Fruit fly (Drosophila melanogaster) whole organism, prepupa: ENCODE measurements around the gene cbt.

Experiments used
- Blimp-1 ChIP-seq: fragments of 200-800 bp; sonication (Bioruptor generic); optimal IDR thresholded peaks from 3 replicates; lab custom pipeline; 2017; ENCODE audit warnings: missing biosample characterization, missing genetic modification characterization, mild to moderate bottlenecking, moderate library complexity, missing genetic modification reagents
- CG10631 ChIP-seq: fragments of 200-800 bp; sonication (Bioruptor generic); optimal IDR thresholded peaks from 2 replicates; lab custom pipeline; 2016; ENCODE audit warnings: missing biosample characterization, missing genetic modification characterization
- CG10669 ChIP-seq: fragments of 200-800 bp; sonication (Bioruptor generic); optimal IDR thresholded peaks from 3 replicates; lab custom pipeline; 2018; ENCODE audit warnings: missing biosample characterization, mild to moderate bottlenecking, missing genetic modification characterization, moderate library complexity
- CG11762 ChIP-seq: fragments of 200-800 bp; sonication (Bioruptor generic); optimal IDR thresholded peaks from 3 replicates; lab custom pipeline; 2016; ENCODE audit warnings: missing biosample characterization, missing genetic modification characterization; ENCODE audit not compliant: insufficient read depth
- CG11902 ChIP-seq: fragments of 200-800 bp; sonication (Bioruptor generic); optimal IDR thresholded peaks from 3 replicates; lab custom pipeline; 2016; ENCODE audit warnings: missing biosample characterization, missing genetic modification characterization
- CG15336 ChIP-seq: fragments of 200-800 bp; sonication (Bioruptor generic); IDR thresholded peaks from 2 replicates; pipeline ENCODE4 v1.3.6; 2022; ENCODE audit warnings: missing biosample characterization, missing genetic modification characterization
- CG1621 ChIP-seq: fragments of 200-800 bp; sonication (Bioruptor generic); optimal IDR thresholded peaks from 3 replicates; lab custom pipeline; 2018; ENCODE audit warnings: missing biosample characterization, mild to moderate bottlenecking, missing genetic modification characterization
- CG3032 ChIP-seq: fragments of 200-800 bp; optimal IDR thresholded peaks from 2 replicates; lab custom pipeline; 2019; ENCODE audit warnings: missing biosample characterization, mild to moderate bottlenecking, missing genetic modification characterization, moderate library complexity
- CG31627 ChIP-seq: fragments of 200-800 bp; sonication (Bioruptor generic); optimal IDR thresholded peaks from 3 replicates; lab custom pipeline; 2016; ENCODE audit warnings: missing biosample characterization, missing genetic modification characterization
- CG32006 ChIP-seq: fragments of 200-800 bp; sonication (Bioruptor generic); optimal IDR thresholded peaks from 3 replicates; lab custom pipeline; 2017; ENCODE audit warnings: missing biosample characterization, mild to moderate bottlenecking, missing genetic modification characterization
- CG34406 ChIP-seq: fragments of 200-800 bp; sonication (Bioruptor generic); optimal IDR thresholded peaks from 3 replicates; lab custom pipeline; 2016; ENCODE audit warnings: missing biosample characterization, missing genetic modification characterization
- CG3919 ChIP-seq: fragments of 200-800 bp; sonication (Bioruptor generic); optimal IDR thresholded peaks from 3 replicates; lab custom pipeline; 2016; ENCODE audit warnings: missing biosample characterization, missing genetic modification characterization
- CG4318 ChIP-seq: fragments of 200-800 bp; sonication (Bioruptor generic); optimal IDR thresholded peaks from 3 replicates; lab custom pipeline; 2017; ENCODE audit warnings: missing biosample characterization, mild to moderate bottlenecking, missing genetic modification characterization
- CG6163 ChIP-seq: fragments of 200-800 bp; sonication (Bioruptor generic); IDR thresholded peaks from 3 replicates; pipeline ENCODE4 v1.3.6; 2022; ENCODE audit warnings: missing biosample characterization, missing genetic modification characterization
- CG6276 ChIP-seq: fragments of 200-800 bp; sonication (Bioruptor generic); optimal IDR thresholded peaks from 2 replicates; lab custom pipeline; 2017; ENCODE audit warnings: missing biosample characterization, mild to moderate bottlenecking, missing genetic modification characterization
- CG6792 ChIP-seq: fragments of 200-800 bp; sonication (Bioruptor generic); optimal IDR thresholded peaks from 3 replicates; lab custom pipeline; 2016; ENCODE audit warnings: missing biosample characterization, missing genetic modification characterization
- CG6854 ChIP-seq: fragments of 200-800 bp; sonication (Bioruptor generic); optimal IDR thresholded peaks from 2 replicates; lab custom pipeline; 2017; ENCODE audit warnings: missing biosample characterization, mild to moderate bottlenecking, missing genetic modification characterization
- CG7368 ChIP-seq: fragments of 200-800 bp; sonication (Bioruptor generic); optimal IDR thresholded peaks from 3 replicates; lab custom pipeline; 2016; ENCODE audit warnings: missing biosample characterization, missing genetic modification characterization
- CG8119 ChIP-seq: fragments of 200-800 bp; sonication (Bioruptor generic); IDR thresholded peaks from 3 replicates; pipeline ENCODE4 v1.3.6; 2022; ENCODE audit warnings: missing biosample characterization, missing genetic modification characterization
- CG8319 ChIP-seq: fragments of 200-800 bp; sonication (Bioruptor generic); optimal IDR thresholded peaks from 3 replicates; lab custom pipeline; 2016; ENCODE audit warnings: missing biosample characterization, missing genetic modification characterization
- CG8632 ChIP-seq: fragments of 200-800 bp; sonication (Bioruptor generic); optimal IDR thresholded peaks from 3 replicates; lab custom pipeline; 2016; ENCODE audit warnings: missing biosample characterization, missing genetic modification characterization
- CG9139 ChIP-seq: fragments of 200-800 bp; sonication (Bioruptor generic); optimal IDR thresholded peaks from 3 replicates; lab custom pipeline; 2017; ENCODE audit warnings: missing biosample characterization, mild to moderate bottlenecking, missing genetic modification characterization
- Eip78C ChIP-seq: fragments of 200-800 bp; sonication (Bioruptor generic); peaks from one replicate; lab custom pipeline; 2016; ENCODE audit warnings: missing biosample characterization, missing genetic modification characterization
- Eip93F ChIP-seq: fragments of 200-800 bp; sonication (Bioruptor generic); optimal IDR thresholded peaks from 2 replicates; lab custom pipeline; 2016; ENCODE audit warnings: missing biosample characterization, mild to moderate bottlenecking, missing genetic modification characterization
- Ets96B ChIP-seq: fragments of 200-800 bp; optimal IDR thresholded peaks from 2 replicates; lab custom pipeline; 2019; ENCODE audit warnings: missing biosample characterization, mild to moderate bottlenecking, missing genetic modification characterization, moderate library complexity
- Gug ChIP-seq: fragments of 200-800 bp; sonication (Bioruptor generic); IDR thresholded peaks from 2 replicates; pipeline ENCODE4 v1.3.6; 2022; ENCODE audit warnings: missing biosample characterization, missing genetic modification characterization
- Hr38 ChIP-seq: sonication (Bioruptor generic); optimal IDR thresholded peaks from 2 replicates; lab custom pipeline; 2016; ENCODE audit warnings: missing biosample characterization, missing genetic modification characterization
- Hr4 ChIP-seq: fragments of 200-800 bp; sonication (Bioruptor generic); optimal IDR thresholded peaks from 3 replicates; lab custom pipeline; 2016; ENCODE audit warnings: missing biosample characterization, missing genetic modification characterization
- Met ChIP-seq: fragments of 200-800 bp; sonication (Bioruptor generic); optimal IDR thresholded peaks from 3 replicates; lab custom pipeline; 2016; ENCODE audit warnings: missing biosample characterization, missing genetic modification characterization
- OdsH ChIP-seq: fragments of 200-800 bp; sonication (Bioruptor generic); optimal IDR thresholded peaks from 3 replicates; lab custom pipeline; 2016; ENCODE audit warnings: missing biosample characterization, missing genetic modification characterization
- Smox ChIP-seq: fragments of 200-800 bp; sonication (Bioruptor generic); optimal IDR thresholded peaks from 3 replicates; lab custom pipeline; 2016; ENCODE audit warnings: missing biosample characterization, missing genetic modification characterization
- Sox102F ChIP-seq: fragments of 200-800 bp; sonication (Bioruptor generic); optimal IDR thresholded peaks from 2 replicates; lab custom pipeline; 2016; ENCODE audit warnings: missing biosample characterization, mild to moderate bottlenecking, missing genetic modification characterization
- Sox14 ChIP-seq: fragments of 200-800 bp; sonication (Bioruptor generic); optimal IDR thresholded peaks from 3 replicates; lab custom pipeline; 2016; ENCODE audit warnings: missing biosample characterization, missing genetic modification characterization
- Sox15 ChIP-seq: fragments of 200-800 bp; sonication (Bioruptor generic); optimal IDR thresholded peaks from 3 replicates; lab custom pipeline; 2016; ENCODE audit warnings: missing biosample characterization, missing genetic modification characterization
- achi ChIP-seq: fragments of 200-800 bp; sonication (Bioruptor generic); optimal IDR thresholded peaks from 3 replicates; lab custom pipeline; 2016; ENCODE audit warnings: missing biosample characterization, missing genetic modification characterization
- dac ChIP-seq: fragments of 200-800 bp; sonication (Bioruptor generic); optimal IDR thresholded peaks from 2 replicates; lab custom pipeline; 2017; ENCODE audit warnings: missing biosample characterization, mild to moderate bottlenecking, missing genetic modification characterization
- dsx ChIP-seq: fragments of 200-800 bp; optimal IDR thresholded peaks from 3 replicates; lab custom pipeline; 2019; ENCODE audit warnings: missing biosample characterization, mild to moderate bottlenecking, missing genetic modification characterization, moderate library complexity; ENCODE audit not compliant: poor library complexity, severe bottlenecking
- eg ChIP-seq: fragments of 200-800 bp; sonication (Bioruptor generic); IDR thresholded peaks from 3 replicates; pipeline ENCODE4 v1.3.6; 2022; ENCODE audit warnings: missing biosample characterization, missing genetic modification characterization
- esn ChIP-seq: fragments of 200-800 bp; sonication (Bioruptor generic); optimal IDR thresholded peaks from 2 replicates; lab custom pipeline; 2016; ENCODE audit warnings: missing biosample characterization, mild to moderate bottlenecking, missing genetic modification characterization, moderate library complexity
- fd59A ChIP-seq: fragments of 200-800 bp; sonication (Bioruptor generic); optimal IDR thresholded peaks from 2 replicates; lab custom pipeline; 2017; ENCODE audit warnings: missing biosample characterization, mild to moderate bottlenecking, missing genetic modification characterization, missing genetic modification reagents
- fkh ChIP-seq: fragments of 200-800 bp; sonication (Bioruptor generic); optimal IDR thresholded peaks from 3 replicates; lab custom pipeline; 2017; ENCODE audit warnings: missing biosample characterization, mild to moderate bottlenecking, missing genetic modification characterization, moderate library complexity
- net ChIP-seq: fragments of 200-800 bp; sonication (Bioruptor generic); optimal IDR thresholded peaks from 3 replicates; lab custom pipeline; 2016; ENCODE audit warnings: missing biosample characterization, missing genetic modification characterization
- pdm3 ChIP-seq: fragments of 200-800 bp; sonication (Bioruptor generic); optimal IDR thresholded peaks from 3 replicates; lab custom pipeline; 2016; ENCODE audit warnings: missing biosample characterization, missing genetic modification characterization
- spab ChIP-seq: fragments of 200-800 bp; sonication (Bioruptor generic); optimal IDR thresholded peaks from 2 replicates; lab custom pipeline; 2017; ENCODE audit warnings: missing biosample characterization, mild to moderate bottlenecking, missing genetic modification characterization, missing genetic modification reagents
- ss ChIP-seq, 2 experiments: fragments of 200-800 bp; sonication (Bioruptor generic); optimal IDR thresholded peaks; 2 replicates in 1 of 2; 3 replicates in 1 of 2; lab custom pipeline; 2017 to 2018; ENCODE audit warnings: mild to moderate bottlenecking in 2 of 2, missing biosample characterization in 2 of 2, missing genetic modification characterization in 2 of 2, moderate library complexity in 1 of 2
- svp ChIP-seq: fragments of 200-800 bp; sonication (Bioruptor generic); peaks from one replicate; lab custom pipeline; 2016; ENCODE audit warnings: missing biosample characterization, missing genetic modification characterization
- topi ChIP-seq: fragments of 200-800 bp; sonication (Bioruptor generic); optimal IDR thresholded peaks from 3 replicates; lab custom pipeline; 2016; ENCODE audit warnings: missing biosample characterization, missing genetic modification characterization
- vri ChIP-seq: fragments of 200-800 bp; sonication (Bioruptor generic); optimal IDR thresholded peaks from 3 replicates; lab custom pipeline; 2016; ENCODE audit warnings: missing biosample characterization, mild to moderate bottlenecking, missing genetic modification characterization

Gene cbt

dm6 chr2L:472073-472590 lies 7.4 kb downstream of the cbt start, which contains the start of gene CG4297 (continued):
- TF ChIP-seq Met (GFP tag; lab: Kevin White, UChicago): peak; percentile 72
- peak; percentile 77 for TF ChIP-seq Ets96B (tag; lab: Kevin White, UChicago)
- TF ChIP-seq Hr4 (GFP tag; lab: Kevin White, UChicago): peak; percentile 93
- no peak for TF ChIP-seq eg
- TF ChIP-seq CG1621 (tag; lab: Kevin White, UChicago): peak; percentile 80
- peak; percentile 69 for TF ChIP-seq vri (GFP tag; lab: Kevin White, UChicago)
- TF ChIP-seq CG32006 (GFP tag; lab: Kevin White, UChicago): peak; percentile 90
- peak; percentile 85 for TF ChIP-seq CG6276 (GFP tag; lab: Kevin White, UChicago)
- peak; percentile 50 for TF ChIP-seq Blimp-1 (GFP tag; lab: Kevin White, UChicago)
- TF ChIP-seq CG3919 (GFP tag; lab: Kevin White, UChicago): peak; percentile 84
- peak; percentile 62 for TF ChIP-seq CG6854 (GFP tag; lab: Kevin White, UChicago)

- TF ChIP-seq CG8119 (GFP tag; lab: Robert Waterston, UW): no peak
- peak; percentile 65 for TF ChIP-seq CG6276 (GFP tag; lab: Kevin White, UChicago)
- peak; percentile 43 for TF ChIP-seq CG3919 (GFP tag; lab: Kevin White, UChicago)
- peak; percentile 48 for TF ChIP-seq Smox (GFP tag; lab: Kevin White, UChicago)
- no peak for TF ChIP-seq CG31627 (GFP tag; lab: Kevin White, UChicago)
- TF ChIP-seq spab (GFP tag; lab: Kevin White, UChicago): no peak
- no peak for TF ChIP-seq Eip93F
- peak; percentile 35 for TF ChIP-seq CG34406 (GFP tag; lab: Kevin White, UChicago)
- no peak for TF ChIP-seq CG11902 (GFP tag; lab: Kevin White, UChicago)
- peak; percentile 51 for TF ChIP-seq CG8632 (GFP tag; lab: Kevin White, UChicago)
- TF ChIP-seq CG6854 (GFP tag; lab: Kevin White, UChicago): no peak
- TF ChIP-seq CG9139 (GFP tag; lab: Kevin White, UChicago): peak; percentile 2
- peak; percentile 73 for TF ChIP-seq OdsH (GFP tag; lab: Kevin White, UChicago)
- peak; percentile 47 for TF ChIP-seq Hr4 (GFP tag; lab: Kevin White, UChicago)
- no peak for TF ChIP-seq CG15336 (GFP tag; lab: Robert Waterston, UW)
- peak; percentile 47 for TF ChIP-seq achi (GFP tag; lab: Kevin White, UChicago)
- TF ChIP-seq CG7368 (GFP tag; lab: Kevin White, UChicago): peak; percentile 16
- peak; percentile 33 for TF ChIP-seq Sox15
- TF ChIP-seq Sox14 (GFP tag; lab: Kevin White, UChicago): no peak
- TF ChIP-seq Hr38: no peak
- TF ChIP-seq net (GFP tag; lab: Kevin White, UChicago): peak; percentile 41
- no peak for TF ChIP-seq CG1621 (tag; lab: Kevin White, UChicago)
- no peak for TF ChIP-seq fkh (GFP tag; lab: Kevin White, UChicago)
- TF ChIP-seq esn: peak; percentile 62
- peak; percentile 36 for TF ChIP-seq fd59A (GFP tag; lab: Kevin White, UChicago)
- peak; percentile 7 for TF ChIP-seq CG4318 (GFP tag; lab: Kevin White, UChicago)
- TF ChIP-seq Sox102F (GFP tag; lab: Kevin White, UChicago): peak; percentile 25
- TF ChIP-seq Eip78C: peak; percentile 87
- peak; percentile 62 for TF ChIP-seq CG10631 (GFP tag; lab: Kevin White, UChicago)
- TF ChIP-seq CG11762: peak; percentile 49
- TF ChIP-seq topi (GFP tag; lab: Kevin White, UChicago): peak; percentile 34
- peak; percentile 46 for TF ChIP-seq svp (GFP tag; lab: Kevin White, UChicago)
- TF ChIP-seq CG6792 (GFP tag; lab: Kevin White, UChicago): peak; percentile 49
- peak; percentile 81; the same call in 2 of the 3 replicates for TF ChIP-seq CG6163
- TF ChIP-seq ss (GFP tag; optimal IDR thresholded peaks at IDR 0.05; lab: Kevin White, UChicago): peak; percentile 48 to 69
- no peak for TF ChIP-seq Gug
- TF ChIP-seq CG8319 (GFP tag; lab: Kevin White, UChicago): peak; percentile 29
- TF ChIP-seq dsx: peak; percentile 43
- peak; percentile 44 for TF ChIP-seq CG3032 (tag; lab: Kevin White, UChicago)
- peak; percentile 79 for TF ChIP-seq eg
- TF ChIP-seq pdm3: peak; percentile 46
- TF ChIP-seq CG10669 (GFP tag; lab: Kevin White, UChicago): peak; percentile 45
- TF ChIP-seq dac (GFP tag; lab: Kevin White, UChicago): no peak
Observed at dm6 chr2L:471021-471479, 8.4 kb downstream of the cbt start.
